Worm (Caenorhabditis elegans): ENCODE data around the gene tbb-6.

Gene tbb-6

DNA sequence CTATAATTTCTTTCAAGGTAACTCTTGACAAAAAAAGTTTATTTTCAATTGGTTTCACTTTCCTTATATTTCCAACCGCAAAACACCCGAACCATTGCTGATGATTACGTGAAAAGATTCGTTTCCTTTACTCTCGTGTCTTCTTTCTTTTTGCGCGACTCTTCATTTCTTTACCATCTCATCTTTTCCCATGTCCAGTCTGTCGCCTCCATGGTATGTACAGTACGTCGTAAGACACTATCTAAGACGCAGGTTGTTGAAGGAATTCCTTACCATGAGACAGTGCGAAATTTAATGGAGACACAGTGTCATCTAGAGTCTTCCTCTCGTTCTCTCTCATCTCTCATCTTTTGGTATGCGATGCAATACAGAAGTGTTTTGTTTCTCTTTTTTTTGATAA lies 38.8 kb downstream of the tbb-6 start (continued):
- TF ChIP-seq madf-8 (GFP tag; conservative IDR thresholded peaks at IDR 0.05) (no peak), F49E8.2 (tag; optimal IDR thresholded peaks at IDR 0.05; ENCODE audit: insufficient read depth) (no peak), F55B11.4 (tag; optimal IDR thresholded peaks at IDR 0.05; ENCODE audit: borderline replicate concordance, insufficient read depth) (no peak), nfyb-1 (GFP tag; IDR thresholded peaks at IDR 0.05) (no peak), lag-1 (GFP tag; IDR thresholded peaks at IDR 0.05) (no peak), dox-1 (GFP tag; IDR thresholded peaks at IDR 0.05) (peak; percentile 35; the same call in 1 of the 2 replicates), F39B2.1 (GFP tag; IDR thresholded peaks at IDR 0.05) (no peak), mes-4 (tag; optimal IDR thresholded peaks at IDR 0.05) (no peak), Y67H2A.10 (GFP tag; conservative IDR thresholded peaks at IDR 0.05) (no peak), bed-2 (GFP tag; IDR thresholded peaks at IDR 0.05) (no peak), dpl-1 (GFP tag; optimal IDR thresholded peaks at IDR 0.05) (no peak), dpff-1 (tag; optimal IDR thresholded peaks at IDR 0.05) (no peak), hrde-1 (tag; optimal IDR thresholded peaks at IDR 0.05; ENCODE audit: borderline replicate concordance) (no peak), ceh-91 (GFP tag; IDR thresholded peaks at IDR 0.05) (no peak), ceh-27 (GFP tag; optimal IDR thresholded peaks at IDR 0.05) (peak; percentile 34), zim-3 (tag; optimal IDR thresholded peaks at IDR 0.05) (no peak), madf-6 (GFP tag; IDR thresholded peaks at IDR 0.05) (no peak), ceh-100 (GFP tag; IDR thresholded peaks at IDR 0.05) (no peak), ztf-6 (GFP tag; IDR thresholded peaks at IDR 0.05) (no peak), F33H1.4 (GFP tag; IDR thresholded peaks at IDR 0.05) (no peak), gei-17 (GFP tag; optimal IDR thresholded peaks at IDR 0.05) (no peak), ztf-26 (tag; optimal IDR thresholded peaks at IDR 0.05) (no peak), nhr-80 (tag; optimal IDR thresholded peaks at IDR 0.05) (peak; percentile 59), snpc-4 (GFP tag; optimal IDR thresholded peaks at IDR 0.05) (no peak), snpc-4 (tag; optimal IDR thresholded peaks at IDR 0.05) (peak in 1 of 4 experiments; percentile 29), nhr-90 (tag; optimal IDR thresholded peaks at IDR 0.05) (no peak), atf-7 (tag; optimal IDR thresholded peaks at IDR 0.05) (no peak), hmg-1.2 (GFP tag; IDR thresholded peaks at IDR 0.05) (peak; percentile 66; the same call in 1 of the 2 replicates), egl-18 (GFP tag; IDR thresholded peaks at IDR 0.05) (no peak), Y79H2A.3 (GFP tag; conservative IDR thresholded peaks at IDR 0.05) (no peak), attf-5 (GFP tag; optimal IDR thresholded peaks at IDR 0.05) (peak; percentile 48), B0336.3 (GFP tag; IDR thresholded peaks at IDR 0.05) (no peak), F37B4.10 (GFP tag; IDR thresholded peaks at IDR 0.05) (no peak), F57A8.1 (GFP tag; optimal IDR thresholded peaks at IDR 0.05) (no peak), rpc-1 (optimal IDR thresholded peaks at IDR 0.05) (no peak), rpc-1 (tag; optimal IDR thresholded peaks at IDR 0.05) (no peak), sptf-2 (GFP tag; optimal IDR thresholded peaks at IDR 0.05) (no peak), fkh-3 (tag; optimal IDR thresholded peaks at IDR 0.05) (no peak), nhr-120 (GFP tag; IDR thresholded peaks at IDR 0.05) (no peak), sdz-38 (tag; optimal IDR thresholded peaks at IDR 0.05) (no peak), C06A6.2 (GFP tag; conservative IDR thresholded peaks at IDR 0.05) (no peak), F10E7.11 (tag; optimal IDR thresholded peaks at IDR 0.05) (no peak), let-607 (tag; optimal IDR thresholded peaks at IDR 0.05) (peak in 1 of 2 experiments; percentile 14), cebp-2 (GFP tag; IDR thresholded peaks at IDR 0.05) (no peak), xnd-1 (tag; optimal IDR thresholded peaks at IDR 0.05) (no peak), Y56A3A.18 (GFP tag; IDR thresholded peaks at IDR 0.05) (0 out of 2 replicates have a peak, but pooled peaks have one; percentile 64), lin-40 (tag; optimal IDR thresholded peaks at IDR 0.05) (peak; percentile 49), ztf-28 (GFP tag; IDR thresholded peaks at IDR 0.05) (no peak)
